Worm (Caenorhabditis elegans): Measurements from ENCODE around the gene trmt-10C.2.

Gene trmt-10C.2

DNA sequence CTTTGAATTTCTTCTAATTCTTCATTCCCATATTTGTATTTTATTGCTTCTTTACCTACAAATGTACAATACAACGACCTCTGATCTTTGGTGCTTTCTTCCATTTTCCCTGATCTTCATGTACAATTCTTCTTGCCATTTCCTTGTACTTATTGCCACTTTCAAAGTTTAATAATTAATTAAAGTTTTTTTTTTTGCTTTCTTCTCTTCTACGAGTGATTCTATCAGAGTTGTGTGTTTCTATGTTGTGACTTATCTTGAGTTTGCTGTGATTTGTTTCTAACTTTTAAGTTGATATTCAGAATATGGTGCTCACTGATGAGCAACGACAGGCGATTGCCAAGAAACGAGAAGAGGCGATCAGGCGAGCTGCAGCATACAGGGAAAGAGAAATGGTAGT is 44.6 kb downstream of the trmt-10C.2 start, which contains the start of gene smrc-1:
Gene smrc-1 (plus strand): TSS at position 301 of the 400 bp plus-strand sequence.
- no peak for TF ChIP-seq C16A3.4 (tag; optimal IDR thresholded peaks at IDR 0.05)
- TF ChIP-seq hpl-2 (GFP tag; optimal IDR thresholded peaks at IDR 0.05), result no peak
- TF ChIP-seq xbp-1 (tag; optimal IDR thresholded peaks at IDR 0.05), result no peak
- TF ChIP-seq nhr-12 (tag; optimal IDR thresholded peaks at IDR 0.05), result no peak

DNA sequence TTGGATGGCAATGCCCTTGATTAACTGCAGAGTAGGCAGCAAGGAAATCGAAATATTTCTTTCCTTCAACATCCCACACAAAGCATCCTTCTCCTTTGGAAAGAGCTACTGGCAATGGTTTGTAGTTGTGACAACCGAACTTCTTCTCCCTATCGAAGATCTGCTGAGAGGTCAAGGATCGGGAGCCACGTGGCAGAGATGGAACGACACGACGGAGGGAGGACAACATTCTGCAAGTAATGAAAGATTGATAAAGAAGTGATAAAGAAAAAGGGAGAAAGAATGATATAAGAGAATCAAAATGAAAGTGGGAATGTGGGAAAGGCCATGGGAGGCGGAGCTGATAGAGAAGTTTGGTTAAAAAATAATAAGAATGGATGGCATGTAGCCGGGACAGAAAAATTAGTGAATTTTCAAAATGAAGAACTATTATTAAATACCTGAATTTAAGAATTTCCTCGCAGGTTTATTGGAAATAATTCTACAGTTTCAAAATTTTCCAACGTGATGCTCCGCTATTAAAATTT is 49.7 kb downstream of the trmt-10C.2 start, which contains the start of gene oatr-1:
Gene oatr-1 (minus strand): TSS at position 477 of the 527 bp plus-strand sequence.
- TF ChIP-seq lin-35 (GFP tag; optimal IDR thresholded peaks at IDR 0.05), result peak in 1 of 2 experiments; percentile 0
- TF ChIP-seq nhr-20 (tag; optimal IDR thresholded peaks at IDR 0.05), result peak; percentile 19
- TF ChIP-seq nhr-71 (tag; optimal IDR thresholded peaks at IDR 0.05), result peak; percentile 12
- peak in 1 of 2 experiments; percentile 3 for TF ChIP-seq mdl-1 (tag; optimal IDR thresholded peaks at IDR 0.05)
- TF ChIP-seq blmp-1 (tag; optimal IDR thresholded peaks at IDR 0.05), result peak; percentile 46
- no peak for TF ChIP-seq efl-1 (optimal IDR thresholded peaks at IDR 0.05)
- no peak for TF ChIP-seq efl-1 (GFP tag; optimal IDR thresholded peaks at IDR 0.05 in 1 of 2)
- no peak for TF ChIP-seq unc-86 (tag; optimal IDR thresholded peaks at IDR 0.05)
- peak in 3 of 6 experiments; percentile 21 to 40 (median 35) for TF ChIP-seq elt-3 (tag; optimal IDR thresholded peaks at IDR 0.05)

DNA sequence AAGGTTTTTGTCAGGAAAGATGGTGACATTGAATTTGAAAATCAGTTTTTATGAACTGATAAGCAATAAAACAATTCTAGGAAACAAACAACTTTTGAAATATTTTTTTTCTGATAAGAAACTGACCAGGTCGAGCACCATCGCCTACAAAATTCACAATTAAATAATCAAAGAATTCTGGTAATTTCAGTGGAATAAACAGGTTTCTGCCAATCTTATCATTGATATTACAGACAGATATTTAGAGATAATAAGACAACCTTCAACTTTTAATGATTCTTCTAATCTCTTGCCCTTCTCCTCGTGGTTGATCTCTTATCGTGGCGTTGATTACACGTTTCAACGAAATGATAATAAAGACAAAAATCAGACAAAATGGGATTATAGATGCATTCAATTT is 50.3 kb downstream of the trmt-10C.2 start:
- TF ChIP-seq hlh-4 (tag; optimal IDR thresholded peaks at IDR 0.05), result no peak
- TF ChIP-seq fkh-8 (tag; optimal IDR thresholded peaks at IDR 0.05), result no peak
- TF ChIP-seq nhr-11 (tag; optimal IDR thresholded peaks at IDR 0.05), result no peak
- no peak for TF ChIP-seq nhr-76 (tag; optimal IDR thresholded peaks at IDR 0.05)
- TF ChIP-seq sptf-1 (tag; optimal IDR thresholded peaks at IDR 0.05), result no peak
- no peak for TF ChIP-seq ets-5 (GFP tag; IDR thresholded peaks at IDR 0.05)
- TF ChIP-seq ztf-4 (tag; optimal IDR thresholded peaks at IDR 0.05), result no peak
- no peak for TF ChIP-seq Y116A8C.19 (tag; optimal IDR thresholded peaks at IDR 0.05; ENCODE audit: borderline replicate concordance)
- TF ChIP-seq unc-30 (tag; optimal IDR thresholded peaks at IDR 0.05), result no peak
- no peak for TF ChIP-seq ceh-88 (GFP tag; IDR thresholded peaks at IDR 0.05)
- TF ChIP-seq nhr-19 (GFP tag; conservative IDR thresholded peaks at IDR 0.05), result peak; percentile 27
- TF ChIP-seq snu-23 (GFP tag; optimal IDR thresholded peaks at IDR 0.05), result peak; percentile 34
- peak; percentile 96 for TF ChIP-seq elt-2 (tag; optimal IDR thresholded peaks at IDR 0.05)
- TF ChIP-seq nhr-90 (tag; optimal IDR thresholded peaks at IDR 0.05; ENCODE audit: poor library complexity), result peak; percentile 40
- TF ChIP-seq efl-1 (optimal IDR thresholded peaks at IDR 0.05), result no peak
- peak in 1 of 2 experiments; percentile 74 for TF ChIP-seq efl-1 (GFP tag; optimal IDR thresholded peaks at IDR 0.05 in 1 of 2)
- no peak for TF ChIP-seq ztf-11 (tag; optimal IDR thresholded peaks at IDR 0.05)
- TF ChIP-seq sup-37 (GFP tag; optimal IDR thresholded peaks at IDR 0.05), result no peak
- peak; percentile 27 for TF ChIP-seq jun-1 (tag; optimal IDR thresholded peaks at IDR 0.05)
- no peak for TF ChIP-seq zag-1 (tag; optimal IDR thresholded peaks at IDR 0.05)
- TF ChIP-seq elt-3 (tag; optimal IDR thresholded peaks at IDR 0.05), result peak; percentile 79 to 99 (median 89)
- TF ChIP-seq lin-14 (GFP tag; optimal IDR thresholded peaks at IDR 0.05), result peak; percentile 59
- TF ChIP-seq mef-2 (tag; optimal IDR thresholded peaks at IDR 0.05), result no peak
- TF ChIP-seq pqm-1 (tag; optimal IDR thresholded peaks at IDR 0.05), result peak; percentile 23
- peak; percentile 47 for TF ChIP-seq nhr-71 (tag; optimal IDR thresholded peaks at IDR 0.05)
- TF ChIP-seq rnt-1 (tag; optimal IDR thresholded peaks at IDR 0.05), result no peak
- no peak for TF ChIP-seq fos-1 (tag; optimal IDR thresholded peaks at IDR 0.05)
- TF ChIP-seq unc-130 (tag; optimal IDR thresholded peaks at IDR 0.05), result no peak
- TF ChIP-seq ceh-8 (GFP tag; optimal IDR thresholded peaks at IDR 0.05), result no peak
- TF ChIP-seq lir-3 (tag; optimal IDR thresholded peaks at IDR 0.05; ENCODE audit: poor library complexity), result no peak
- no peak for TF ChIP-seq unc-86 (tag; optimal IDR thresholded peaks at IDR 0.05)
- peak; percentile 61 for TF ChIP-seq nhr-20 (tag; optimal IDR thresholded peaks at IDR 0.05)
- TF ChIP-seq F16B12.6 (tag; optimal IDR thresholded peaks at IDR 0.05), result no peak
- TF ChIP-seq swsn-7 (tag; optimal IDR thresholded peaks at IDR 0.05), result no peak
- no peak for TF ChIP-seq blmp-1 (tag; optimal IDR thresholded peaks at IDR 0.05)
- no peak for TF ChIP-seq ces-1 (GFP tag; optimal IDR thresholded peaks at IDR 0.05)
- TF ChIP-seq dsc-1 (tag; optimal IDR thresholded peaks at IDR 0.05), result no peak
- peak; percentile 37 for TF ChIP-seq nhr-85 (tag)
- peak; percentile 50; the same call in 1 of the 2 replicates for TF ChIP-seq grh-1 (GFP tag; IDR thresholded peaks at IDR 0.05)
- peak; percentile 2 for TF ChIP-seq tlp-1 (tag; optimal IDR thresholded peaks at IDR 0.05)
